Worm (Caenorhabditis elegans) whole organism, late embryonic: ENCODE results near the gene W09G10.9.

Experiments used
- C38D4.7 ChIP-seq: fragments of 200-800 bp; sonication (Bioruptor generic); optimal IDR thresholded peaks from 2 replicates; lab custom pipeline; 2018; ENCODE audit warnings: mild to moderate bottlenecking, missing genetic modification characterization, moderate library complexity, missing compliant biosample characterization
- F13H6.1 ChIP-seq: sonication (generic microtip); optimal IDR thresholded peaks from 2 replicates; lab custom pipeline; 2016; ENCODE audit warnings: missing genetic modification characterization, missing compliant biosample characterization
- K09A11.1 ChIP-seq: sonication (generic microtip); optimal IDR thresholded peaks from 2 replicates; lab custom pipeline; 2017; ENCODE audit warnings: antibody characterized with exemption, mild to moderate bottlenecking, missing genetic modification characterization, missing compliant biosample characterization; ENCODE audit not compliant: insufficient read depth
- ahr-1 ChIP-seq: sonication (generic microtip); optimal IDR thresholded peaks from 2 replicates; lab custom pipeline; 2016; ENCODE audit warnings: missing genetic modification characterization, missing compliant biosample characterization
- ama-1 ChIP-seq: fragments of 150-350 bp; optimal IDR thresholded peaks from 2 replicates; lab custom pipeline; 2014
- ceh-14 ChIP-seq: sonication (generic microtip); optimal IDR thresholded peaks from 2 replicates; lab custom pipeline; 2016; ENCODE audit warnings: missing genotype, missing genetic modification characterization, missing compliant biosample characterization
- ceh-19 ChIP-seq: fragments of 200-800 bp; sonication (Bioruptor generic); optimal IDR thresholded peaks from 2 replicates; lab custom pipeline; 2018; ENCODE audit warnings: mild to moderate bottlenecking, missing genetic modification characterization, missing compliant biosample characterization
- ceh-22 ChIP-seq: sonication (generic microtip); optimal IDR thresholded peaks from 2 replicates; lab custom pipeline; 2017; ENCODE audit warnings: missing biosample characterization, missing genetic modification characterization
- ceh-30 ChIP-seq: fragments of 150-350 bp; optimal IDR thresholded peaks from 2 replicates; lab custom pipeline; 2014; ENCODE audit warnings: missing biosample characterization, missing genetic modification characterization
- ceh-31 ChIP-seq: sonication (generic microtip); optimal IDR thresholded peaks from 2 replicates; lab custom pipeline; 2016; ENCODE audit warnings: missing genetic modification characterization, missing compliant biosample characterization
- ceh-45 ChIP-seq: fragments of 200-800 bp; sonication (Bioruptor generic); IDR thresholded peaks from 2 replicates; pipeline ENCODE4 v1.3.6; 2022; ENCODE audit warnings: missing genetic modification reagents, missing genetic modification characterization, missing compliant biosample characterization
- ceh-48 ChIP-seq: sonication (generic microtip); optimal IDR thresholded peaks from 2 replicates; lab custom pipeline; 2016; ENCODE audit warnings: missing genetic modification characterization, inconsistent platforms, missing compliant biosample characterization
- ceh-6 ChIP-seq: fragments of 200-800 bp; sonication (Bioruptor generic); optimal IDR thresholded peaks from 2 replicates; lab custom pipeline; 2018; ENCODE audit warnings: mild to moderate bottlenecking, missing genetic modification characterization, missing compliant biosample characterization
- ceh-9 ChIP-seq: sonication (generic microtip); optimal IDR thresholded peaks from 2 replicates; lab custom pipeline; 2016; ENCODE audit warnings: mild to moderate bottlenecking, missing genetic modification characterization, inconsistent platforms, missing compliant biosample characterization
- che-1 ChIP-seq: sonication (generic microtip); optimal IDR thresholded peaks from 2 replicates; lab custom pipeline; 2016; ENCODE audit warnings: mild to moderate bottlenecking, missing genetic modification characterization, missing compliant biosample characterization
- dmd-4 ChIP-seq: sonication (generic microtip); optimal IDR thresholded peaks from 2 replicates; lab custom pipeline; 2016; ENCODE audit warnings: borderline replicate concordance, missing genetic modification characterization, missing compliant biosample characterization
- dve-1 ChIP-seq: sonication (generic microtip); optimal IDR thresholded peaks from 2 replicates; lab custom pipeline; 2017; ENCODE audit warnings: antibody characterized with exemption, mild to moderate bottlenecking, missing genetic modification characterization, missing compliant biosample characterization
- elt-4 ChIP-seq: sonication (generic microtip); optimal IDR thresholded peaks from 2 replicates; lab custom pipeline; 2016; ENCODE audit warnings: missing genetic modification characterization, missing compliant biosample characterization
- ets-4 ChIP-seq: sonication (generic microtip); optimal IDR thresholded peaks from 2 replicates; lab custom pipeline; 2016; ENCODE audit warnings: missing genetic modification characterization, missing compliant biosample characterization
- eyg-1 ChIP-seq: sonication (generic microtip); optimal IDR thresholded peaks from 2 replicates; lab custom pipeline; 2016; ENCODE audit warnings: missing genotype, missing genetic modification characterization, missing compliant biosample characterization
- fax-1 ChIP-seq: sonication (generic microtip); optimal IDR thresholded peaks from 2 replicates; lab custom pipeline; 2016; ENCODE audit warnings: missing genotype, missing genetic modification characterization, missing compliant biosample characterization
- fkh-10 ChIP-seq: fragments of 150-350 bp; optimal IDR thresholded peaks from 2 replicates; lab custom pipeline; 2014; ENCODE audit warnings: missing biosample characterization, missing genetic modification reagents, missing genetic modification characterization
- fkh-6 ChIP-seq: sonication (generic microtip); optimal IDR thresholded peaks from 2 replicates; lab custom pipeline; 2016; ENCODE audit warnings: missing genetic modification characterization, missing compliant biosample characterization
- hlh-15 ChIP-seq: sonication (generic microtip); optimal IDR thresholded peaks from 2 replicates; lab custom pipeline; 2016; ENCODE audit warnings: missing genetic modification characterization, missing compliant biosample characterization
- hlh-30 ChIP-seq: sonication (generic microtip); optimal IDR thresholded peaks from 2 replicates; lab custom pipeline; 2017; ENCODE audit warnings: antibody characterized with exemption, missing genetic modification characterization, missing compliant biosample characterization; ENCODE audit not compliant: insufficient read depth
- hlh-6 ChIP-seq: sonication (generic microtip); optimal IDR thresholded peaks from 2 replicates; lab custom pipeline; 2016; ENCODE audit warnings: missing genotype, missing genetic modification characterization, missing compliant biosample characterization
- madf-2 ChIP-seq: sonication (generic microtip); optimal IDR thresholded peaks from 2 replicates; lab custom pipeline; 2017; ENCODE audit warnings: missing genetic modification characterization, missing compliant biosample characterization
- mec-3 ChIP-seq: sonication (generic microtip); optimal IDR thresholded peaks from 2 replicates; lab custom pipeline; 2016; ENCODE audit warnings: borderline replicate concordance, missing genetic modification characterization, missing compliant biosample characterization
- nfya-1 ChIP-seq: sonication (generic microtip); optimal IDR thresholded peaks from 2 replicates; lab custom pipeline; 2017; ENCODE audit warnings: missing genetic modification characterization, mild to moderate bottlenecking, missing compliant biosample characterization, antibody characterized with exemption, moderate library complexity
- nhr-11 ChIP-seq: fragments of 150-350 bp; optimal IDR thresholded peaks from 2 replicates; lab custom pipeline; 2014; ENCODE audit warnings: missing biosample characterization, missing genetic modification characterization
- npax-4 ChIP-seq: sonication (generic microtip); optimal IDR thresholded peaks from 2 replicates; lab custom pipeline; 2016; ENCODE audit warnings: missing genetic modification characterization, missing compliant biosample characterization
- odd-2 ChIP-seq: sonication (generic microtip); optimal IDR thresholded peaks from 2 replicates; lab custom pipeline; 2017; ENCODE audit warnings: antibody characterized with exemption, mild to moderate bottlenecking, missing genetic modification characterization, missing compliant biosample characterization
- pha-2 ChIP-seq: sonication (generic microtip); optimal IDR thresholded peaks from 2 replicates; lab custom pipeline; 2017; ENCODE audit warnings: mild to moderate bottlenecking, missing genetic modification characterization, missing compliant biosample characterization
- pha-4 ChIP-seq: fragments of 150-350 bp; optimal IDR thresholded peaks from 2 replicates; lab custom pipeline; 2018; ENCODE audit warnings: missing biosample characterization, missing genetic modification reagents, missing genetic modification characterization
- pros-1 ChIP-seq: fragments of 150-350 bp; optimal IDR thresholded peaks from 2 replicates; lab custom pipeline; 2014; ENCODE audit warnings: missing biosample characterization, missing genetic modification reagents, missing genetic modification characterization
- ref-2 ChIP-seq: sonication (generic microtip); optimal IDR thresholded peaks from 2 replicates; lab custom pipeline; 2016; ENCODE audit warnings: missing genetic modification characterization, missing compliant biosample characterization
- rnt-1 ChIP-seq: sonication (generic microtip); optimal IDR thresholded peaks from 2 replicates; lab custom pipeline; 2016; ENCODE audit warnings: missing genetic modification characterization, missing compliant biosample characterization
- sox-4 ChIP-seq: sonication (generic microtip); optimal IDR thresholded peaks from 2 replicates; lab custom pipeline; 2017; ENCODE audit warnings: mild to moderate bottlenecking, missing genetic modification characterization, inconsistent platforms, missing compliant biosample characterization
- syd-9 ChIP-seq: sonication (generic microtip); optimal IDR thresholded peaks from 2 replicates; lab custom pipeline; 2016; ENCODE audit warnings: mild to moderate bottlenecking, missing genetic modification characterization, moderate library complexity, missing compliant biosample characterization
- tbx-7 ChIP-seq: sonication (generic microtip); optimal IDR thresholded peaks from 2 replicates; lab custom pipeline; 2016; ENCODE audit warnings: missing genotype, missing genetic modification characterization, missing compliant biosample characterization
- ttx-3 ChIP-seq: sonication (generic microtip); optimal IDR thresholded peaks from 2 replicates; lab custom pipeline; 2016; ENCODE audit warnings: missing genetic modification reagents, missing genetic modification characterization, missing compliant biosample characterization
- unc-42 ChIP-seq: sonication (generic microtip); optimal IDR thresholded peaks from 2 replicates; lab custom pipeline; 2016; ENCODE audit warnings: missing genotype, missing genetic modification characterization, missing compliant biosample characterization

Gene W09G10.9

ce11 chrII:3504717-3505116 lies 16.9 kb upstream of the W09G10.9 start, which contains the start of gene cyh-1:
cyh-1 (plus strand) TSS chrII:3505017.
- TF ChIP-seq ceh-19 (GFP tag; lab: Kevin White, UChicago): no peak
- no peak for TF ChIP-seq fax-1
- TF ChIP-seq fkh-6 (tag; lab: Kevin White, UChicago): no peak
- no peak for TF ChIP-seq rnt-1 (tag; lab: Kevin White, UChicago)
- TF ChIP-seq odd-2 (tag; lab: Kevin White, UChicago): no peak
- TF ChIP-seq dve-1: no peak
- no peak for TF ChIP-seq ceh-14 (tag; lab: Kevin White, UChicago)
- TF ChIP-seq ceh-48: no peak
- TF ChIP-seq ceh-45 (GFP tag; lab: Robert Waterston, UW): no peak
- no peak for TF ChIP-seq fkh-10 (GFP tag; lab: Kevin White, UChicago)
- no peak for TF ChIP-seq hlh-6 (tag; lab: Kevin White, UChicago)
- no peak for TF ChIP-seq F13H6.1 (tag; lab: Kevin White, UChicago)
- no peak for TF ChIP-seq hlh-30 (tag; lab: Kevin White, UChicago)
- TF ChIP-seq ceh-9 (tag; lab: Kevin White, UChicago): no peak
- TF ChIP-seq, all 69 proteins: peak for 0

ce11 chrII:3512240-3512639 lies 9.4 kb upstream of the W09G10.9 start, which contains the start of gene Y49F6B.19:
Y49F6B.19 (minus strand) TSS chrII:3512340.
- no peak for TF ChIP-seq che-1 (tag; lab: Kevin White, UChicago)
- no peak for TF ChIP-seq dmd-4 (tag; lab: Kevin White, UChicago)
- TF ChIP-seq pros-1 (tag; lab: Kevin White, UChicago): no peak
- no peak for TF ChIP-seq K09A11.1 (tag; lab: Kevin White, UChicago)
- TF ChIP-seq fkh-10 (GFP tag; lab: Kevin White, UChicago): no peak
- no peak for TF ChIP-seq madf-2 (tag; lab: Kevin White, UChicago)
- TF ChIP-seq hlh-15 (tag; lab: Kevin White, UChicago): no peak
- no peak for TF ChIP-seq ref-2
- TF ChIP-seq unc-42 (tag; lab: Kevin White, UChicago): no peak
- no peak for TF ChIP-seq mec-3 (tag; lab: Kevin White, UChicago)
- no peak for TF ChIP-seq pha-2 (tag; lab: Kevin White, UChicago)
- TF ChIP-seq tbx-7: no peak
- no peak for TF ChIP-seq ceh-22 (tag; lab: Kevin White, UChicago)
- TF ChIP-seq ttx-3 (tag; lab: Kevin White, UChicago): no peak
- TF ChIP-seq nhr-11: no peak
- TF ChIP-seq, all 69 proteins: peak for 0

- no peak for TF ChIP-seq syd-9
- TF ChIP-seq ceh-30 (tag; lab: Kevin White, UChicago): no peak
- TF ChIP-seq ref-2: no peak
- TF ChIP-seq npax-4: no peak
- TF ChIP-seq ahr-1 (tag; lab: Kevin White, UChicago): no peak
- no peak for TF ChIP-seq sox-4 (tag; lab: Kevin White, UChicago)
- no peak for TF ChIP-seq ceh-9 (tag; lab: Kevin White, UChicago)
- no peak for TF ChIP-seq eyg-1 (tag; lab: Kevin White, UChicago)
- TF ChIP-seq elt-4 (tag; lab: Kevin White, UChicago): no peak
- TF ChIP-seq ets-4 (tag; lab: Kevin White, UChicago): no peak
- TF ChIP-seq ceh-6 (GFP tag; lab: Kevin White, UChicago): no peak
- TF ChIP-seq pha-4 (tag; lab: Kevin White, UChicago): no peak
- TF ChIP-seq nfya-1 (tag; lab: Kevin White, UChicago): no peak
- no peak for TF ChIP-seq C38D4.7 (GFP tag; lab: Kevin White, UChicago)
- TF ChIP-seq ama-1: no peak
- no peak for TF ChIP-seq ceh-31 (tag; lab: Kevin White, UChicago)
- no peak for TF ChIP-seq pros-1 (tag; lab: Kevin White, UChicago)
- no peak for TF ChIP-seq ceh-22 (tag; lab: Kevin White, UChicago)
Observed at ce11 chrII:3514631-3515030, 7.0 kb upstream of the W09G10.9 start, which contains the start of gene srz-5. srz-5 (minus strand) TSS chrII:3514731.
